Fruit fly (Drosophila melanogaster): ENCODE data around the gene tal-1A.

Gene tal-1A

DNA sequence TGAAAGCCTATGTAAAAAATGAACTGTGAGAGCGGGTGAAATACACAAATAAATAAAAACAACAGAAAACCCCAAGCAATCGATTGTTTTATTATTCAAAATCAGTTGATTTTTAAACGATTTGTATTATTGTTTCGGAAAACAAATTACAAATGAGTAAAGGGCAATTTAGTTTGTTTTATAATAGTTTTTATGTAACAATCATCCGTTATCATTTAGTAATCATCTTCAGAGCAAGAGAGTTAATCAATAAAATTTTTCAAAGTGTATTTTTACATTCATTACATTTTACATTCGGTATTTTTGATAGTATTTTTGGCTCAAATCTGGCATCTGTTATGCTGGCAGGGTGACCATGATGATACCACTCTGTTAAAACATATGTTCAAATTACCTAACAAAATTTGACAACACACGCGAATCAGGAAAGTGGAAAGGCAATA is 33.6 kb upstream of the tal-1A start, which contains the start of the genes CG42375 and CG9288 (continued):
- 0 out of 2 replicates have a peak, but pooled peaks have one; percentile 52 for TF ChIP-seq Nf-YA (GFP tag; IDR thresholded peaks at IDR 0.05)
- TF ChIP-seq Tbp (GFP tag; optimal IDR thresholded peaks at IDR 0.05) = no peak
- no peak for TF ChIP-seq hbn (GFP tag; IDR thresholded peaks at IDR 0.05; ENCODE audit: partially characterized antibody)
- peak; percentile 40 for TF ChIP-seq maf-S (GFP tag; optimal IDR thresholded peaks at IDR 0.05)
- peak; percentile 15 for TF ChIP-seq mam (GFP tag; optimal IDR thresholded peaks at IDR 0.05)
- no peak for TF ChIP-seq CG10209 (GFP tag; optimal IDR thresholded peaks at IDR 0.05)
- no peak for TF ChIP-seq CG6813 (GFP tag; optimal IDR thresholded peaks at IDR 0.05)
- TF ChIP-seq CG17385 (GFP tag; optimal IDR thresholded peaks at IDR 0.05) = no peak
- TF ChIP-seq her (GFP tag; optimal IDR thresholded peaks at IDR 0.05) = no peak
- no peak for TF ChIP-seq CG10321 (GFP tag; IDR thresholded peaks at IDR 0.05)
- TF ChIP-seq Dfd (GFP tag; optimal IDR thresholded peaks at IDR 0.05) = no peak
- TF ChIP-seq Bdp1 (GFP tag; optimal IDR thresholded peaks at IDR 0.05) = no peak
- no peak for TF ChIP-seq CG34376 (GFP tag; optimal IDR thresholded peaks at IDR 0.05)
- TF ChIP-seq Dip3 (GFP tag; optimal IDR thresholded peaks at IDR 0.05) = no peak
- peak; percentile 73 for TF ChIP-seq nerfin-1 (tag; optimal IDR thresholded peaks at IDR 0.05)
- TF ChIP-seq CoRest (tag; optimal IDR thresholded peaks at IDR 0.05) = no peak
- peak; percentile 39 for TF ChIP-seq pzg (GFP tag; optimal IDR thresholded peaks at IDR 0.05)
- TF ChIP-seq gce (GFP tag; IDR thresholded peaks at IDR 0.05) = 0 out of 3 replicates have a peak, but pooled peaks have one; percentile 38
- no peak for TF ChIP-seq nerfin-2 (GFP tag; IDR thresholded peaks at IDR 0.05; ENCODE audit: partially characterized antibody)
- TF ChIP-seq CG4730 (GFP tag; IDR thresholded peaks at IDR 0.05) = no peak
- TF ChIP-seq CG7745 (tag; optimal IDR thresholded peaks at IDR 0.05) = no peak
- no peak for TF ChIP-seq CG4404 (GFP tag; IDR thresholded peaks at IDR 0.05)
- peak; percentile 73 for TF ChIP-seq phol (tag; optimal IDR thresholded peaks at IDR 0.05)
- peak; percentile 70 for TF ChIP-seq CG1647 (GFP tag; optimal IDR thresholded peaks at IDR 0.05)
- no peak for TF ChIP-seq BEAF-32 (GFP tag; optimal IDR thresholded peaks at IDR 0.05)
- no peak for TF ChIP-seq CG31365 (tag; optimal IDR thresholded peaks at IDR 0.05)
- no peak; the same call in 1 of the 2 replicates for TF ChIP-seq CG17612 (GFP tag; IDR thresholded peaks at IDR 0.05)
- TF ChIP-seq pb (GFP tag; optimal IDR thresholded peaks at IDR 0.05) = peak; percentile 28
- TF ChIP-seq CG7963 (GFP tag; IDR thresholded peaks at IDR 0.05; ENCODE audit: partially characterized antibody) = no peak
- peak; percentile 92 for TF ChIP-seq Med (GFP tag)
- no peak for TF ChIP-seq Hsf (GFP tag; optimal IDR thresholded peaks at IDR 0.05)
- no peak for TF ChIP-seq dimm (GFP tag; IDR thresholded peaks at IDR 0.05)
- no peak for TF ChIP-seq Scr (GFP tag; IDR thresholded peaks at IDR 0.05; ENCODE audit: partially characterized antibody)
- peak; percentile 82 for TF ChIP-seq CG30403 (GFP tag; optimal IDR thresholded peaks at IDR 0.05)
- no peak for TF ChIP-seq CG14014 (GFP tag; IDR thresholded peaks at IDR 0.05)
- no peak for TF ChIP-seq CG8281 (tag; optimal IDR thresholded peaks at IDR 0.05)
- no peak for TF ChIP-seq prd (optimal IDR thresholded peaks at IDR 0.05)
- TF ChIP-seq prd (GFP tag; IDR thresholded peaks at IDR 0.05) = peak; percentile 76
- TF ChIP-seq CG9727 (GFP tag; optimal IDR thresholded peaks at IDR 0.05) = peak; percentile 81
- TF ChIP-seq tin (GFP tag; optimal IDR thresholded peaks at IDR 0.05) = peak; percentile 79
- no peak for TF ChIP-seq CG7786 (GFP tag; optimal IDR thresholded peaks at IDR 0.05)
- TF ChIP-seq CG3847 (GFP tag; IDR thresholded peaks at IDR 0.05) = no peak
- peak; percentile 36 for TF ChIP-seq CG12071 (GFP tag; optimal IDR thresholded peaks at IDR 0.05)
- TF ChIP-seq Fer3 (tag; optimal IDR thresholded peaks at IDR 0.05) = peak; percentile 77
- no peak for TF ChIP-seq Oaz (GFP tag; IDR thresholded peaks at IDR 0.05)
- peak; percentile 39; the same call in 1 of the 2 replicates for TF ChIP-seq onecut (GFP tag; IDR thresholded peaks at IDR 0.05)
- peak; percentile 69 for TF ChIP-seq CG4424 (GFP tag; optimal IDR thresholded peaks at IDR 0.05)
- no peak for TF ChIP-seq CG4328 (GFP tag; optimal IDR thresholded peaks at IDR 0.05)
- TF ChIP-seq D19B (GFP tag; optimal IDR thresholded peaks at IDR 0.05) = peak; percentile 52
- peak; percentile 74 for TF ChIP-seq croc (GFP tag; conservative IDR thresholded peaks at IDR 0.05)
- TF ChIP-seq CG32532 (GFP tag; IDR thresholded peaks at IDR 0.05) = peak; percentile 67; the same call in 1 of the 2 replicates

All from whole organism, embryonic.